Fruit fly (Drosophila melanogaster) whole organism, pupa: ENCODE measurements around the gene Skel.

Source experiments
- CG12605 ChIP-seq: fragments of 200-800 bp; sonication (Bioruptor generic); IDR thresholded peaks from 2 replicates; pipeline ENCODE4 v1.3.6; 2022; ENCODE audit warnings: missing biosample characterization, missing genetic modification characterization
- CG32121 ChIP-seq: fragments of 200-800 bp; sonication (Bioruptor generic); IDR thresholded peaks from 2 replicates; pipeline ENCODE4 v1.3.6; 2022; ENCODE audit warnings: missing biosample characterization, missing genetic modification characterization
- EcR ChIP-seq: fragments of 200-800 bp; sonication (Bioruptor generic); optimal IDR thresholded peaks from 3 replicates; lab custom pipeline; 2019; ENCODE audit warnings: missing biosample characterization, missing genetic modification characterization, mild to moderate bottlenecking, moderate library complexity, missing genetic modification reagents
- fd96Ca ChIP-seq: fragments of 200-800 bp; sonication (Bioruptor generic); IDR thresholded peaks from 3 replicates; pipeline ENCODE4 v1.3.6; 2022; ENCODE audit warnings: missing biosample characterization, missing genetic modification characterization

- no peak for TF ChIP-seq fd96Ca (GFP tag; lab: Robert Waterston, UW)
- no peak for TF ChIP-seq CG12605 (GFP tag; lab: Robert Waterston, UW)
- TF ChIP-seq EcR: no peak
- TF ChIP-seq CG32121 (GFP tag; lab: Robert Waterston, UW): no peak
Measured at dm6 chr3R:10714498-10714897, 27.8 kb downstream of the Skel start, which contains the start of gene CG4073.
